Worm (Caenorhabditis elegans) whole organism, L4 larva: ENCODE measurements around the gene srbc-76.

Source experiments
- F10B5.3 ChIP-seq: sonication (generic microtip); optimal IDR thresholded peaks from 2 replicates; lab custom pipeline; 2016; ENCODE audit warnings: mild to moderate bottlenecking, missing genetic modification characterization, missing compliant biosample characterization
- R02D3.7 ChIP-seq: fragments of 150-350 bp; sonication (generic microtip); optimal IDR thresholded peaks from 3 replicates; lab custom pipeline; 2014; ENCODE audit warnings: missing biosample characterization, missing genetic modification characterization
- Y105C5A.15 ChIP-seq: fragments of 200-800 bp; sonication (Bioruptor generic); IDR thresholded peaks from 2 replicates; pipeline ENCODE4 v1.3.6; 2022; ENCODE audit warnings: missing genetic modification characterization, missing compliant biosample characterization
- Y5F2A.4 ChIP-seq: fragments of 200-800 bp; sonication (Bioruptor generic); optimal IDR thresholded peaks from 2 replicates; lab custom pipeline; 2018; ENCODE audit warnings: mild to moderate bottlenecking, missing genetic modification characterization, missing compliant biosample characterization
- aly-2 ChIP-seq: sonication (generic microtip); optimal IDR thresholded peaks from 2 replicates; lab custom pipeline; 2018; ENCODE audit warnings: missing biosample characterization, missing genetic modification characterization
- ama-1 ChIP-seq: fragments of 150-350 bp; optimal IDR thresholded peaks from 2 replicates; lab custom pipeline; 2014; ENCODE audit warnings: inconsistent platforms, mixed read lengths
- ceh-28 ChIP-seq: fragments of 150-350 bp; optimal IDR thresholded peaks from 2 replicates; lab custom pipeline; 2014; ENCODE audit warnings: missing biosample characterization, missing genetic modification reagents, missing genetic modification characterization
- ceh-32 ChIP-seq: sonication (generic microtip); optimal IDR thresholded peaks from 2 replicates; lab custom pipeline; 2016; ENCODE audit warnings: mild to moderate bottlenecking, missing genetic modification characterization, missing compliant biosample characterization; ENCODE audit not compliant: poor library complexity
- ceh-44 ChIP-seq: fragments of 200-800 bp; sonication (Bioruptor generic); IDR thresholded peaks from 2 replicates; pipeline ENCODE4 v1.3.6; 2022; ENCODE audit warnings: missing genetic modification reagents, missing genetic modification characterization, missing compliant biosample characterization
- ceh-62 ChIP-seq: sonication (generic microtip); optimal IDR thresholded peaks from 2 replicates; lab custom pipeline; 2017; ENCODE audit warnings: missing biosample characterization, missing genetic modification characterization
- cey-2 ChIP-seq: sonication (generic microtip); optimal IDR thresholded peaks from 3 replicates; lab custom pipeline; 2017; ENCODE audit warnings: missing genetic modification characterization, mild to moderate bottlenecking, missing compliant biosample characterization, antibody characterized with exemption, borderline replicate concordance; ENCODE audit not compliant: insufficient read depth
- ctbp-1 ChIP-seq: fragments of 200-800 bp; sonication (Bioruptor generic); IDR thresholded peaks from 2 replicates; pipeline ENCODE4 v1.3.6; 2022; ENCODE audit warnings: missing genetic modification reagents, missing genetic modification characterization, missing compliant biosample characterization
- daf-12 ChIP-seq: fragments of 150-350 bp; optimal IDR thresholded peaks from 2 replicates; lab custom pipeline; 2014; ENCODE audit warnings: missing biosample characterization, missing genetic modification reagents, missing genetic modification characterization
- daf-16 ChIP-seq, 3 experiments: sonication (generic microtip); optimal IDR thresholded peaks; 2 replicates each; lab custom pipeline; 2016 to 2017; ENCODE audit warnings: missing genetic modification characterization in 3 of 3, missing genetic modification reagents in 3 of 3, mild to moderate bottlenecking in 2 of 3, missing compliant biosample characterization in 2 of 3, missing biosample characterization in 1 of 3, moderate library complexity in 1 of 3
- daf-19 ChIP-seq: fragments of 200-800 bp; sonication (Bioruptor generic); conservative IDR thresholded peaks from 2 replicates; pipeline ENCODE4 v1.3.6; 2022; ENCODE audit warnings: missing genetic modification characterization, missing compliant biosample characterization
- dmd-9 ChIP-seq: fragments of 200-800 bp; sonication (Bioruptor generic); IDR thresholded peaks from 2 replicates; pipeline ENCODE4 v1.3.6; 2022; ENCODE audit warnings: missing genetic modification reagents, missing genetic modification characterization, missing compliant biosample characterization
- dpl-1 ChIP-seq: fragments of 150-350 bp; optimal IDR thresholded peaks from 2 replicates; lab custom pipeline; 2014; ENCODE audit warnings: missing biosample characterization, missing genetic modification reagents, missing genetic modification characterization
- dve-1 ChIP-seq: sonication (generic microtip); optimal IDR thresholded peaks from 2 replicates; lab custom pipeline; 2017; ENCODE audit warnings: antibody characterized with exemption, mild to moderate bottlenecking, missing genetic modification characterization, missing compliant biosample characterization; ENCODE audit not compliant: insufficient read depth
- hif-1 ChIP-seq, 2 experiments: sonication (generic microtip); optimal IDR thresholded peaks; 2 replicates each; lab custom pipeline; 2016 to 2017; ENCODE audit warnings: missing compliant biosample characterization in 2 of 2, missing genetic modification characterization in 2 of 2, missing genetic modification reagents in 2 of 2, missing genotype in 2 of 2, mild to moderate bottlenecking in 1 of 2
- hlh-11 ChIP-seq: fragments of 200-800 bp; sonication (Bioruptor generic); optimal IDR thresholded peaks from 2 replicates; lab custom pipeline; 2018; ENCODE audit warnings: mild to moderate bottlenecking, missing genetic modification characterization, missing compliant biosample characterization
- hmg-1.1 ChIP-seq: fragments of 200-800 bp; sonication (Bioruptor generic); IDR thresholded peaks from 2 replicates; pipeline ENCODE4 v1.3.6; 2022; ENCODE audit warnings: missing genetic modification reagents, missing genetic modification characterization, missing compliant biosample characterization
- lin-13 ChIP-seq: fragments of 150-350 bp; optimal IDR thresholded peaks from 2 replicates; lab custom pipeline; 2014; ENCODE audit warnings: missing biosample characterization, missing genetic modification reagents, missing genetic modification characterization
- lin-15B ChIP-seq: fragments of 150-350 bp; sonication (generic microtip); optimal IDR thresholded peaks from 3 replicates; lab custom pipeline; 2014; ENCODE audit warnings: missing biosample characterization, missing genetic modification characterization
- lin-29 ChIP-seq: fragments of 200-800 bp; sonication (Bioruptor generic); IDR thresholded peaks from 2 replicates; pipeline ENCODE4 v1.3.6; 2022; ENCODE audit warnings: missing genetic modification reagents, missing genetic modification characterization, missing compliant biosample characterization
- lin-39 ChIP-seq: fragments of 150-350 bp; optimal IDR thresholded peaks from 2 replicates; lab custom pipeline; 2014; ENCODE audit warnings: missing biosample characterization, missing genetic modification reagents, missing genetic modification characterization
- lir-3 ChIP-seq: sonication (generic microtip); optimal IDR thresholded peaks from 2 replicates; lab custom pipeline; 2016; ENCODE audit warnings: mild to moderate bottlenecking, missing genetic modification characterization, missing compliant biosample characterization
- mdl-1 ChIP-seq, 2 experiments: fragments of 150-350 bp in 1 of 2; sonication (generic microtip) in 1 of 2; optimal IDR thresholded peaks; 2 replicates each; lab custom pipeline; 2014 to 2017; ENCODE audit warnings: missing biosample characterization in 2 of 2, missing genetic modification characterization in 2 of 2
- mep-1 ChIP-seq: fragments of 150-350 bp; sonication (generic microtip); optimal IDR thresholded peaks from 3 replicates; lab custom pipeline; 2014; ENCODE audit warnings: missing biosample characterization, missing genetic modification characterization
- mxl-3 ChIP-seq: fragments of 200-800 bp; sonication (Bioruptor generic); optimal IDR thresholded peaks from 2 replicates; lab custom pipeline; 2018; ENCODE audit warnings: mild to moderate bottlenecking, missing genetic modification characterization, missing compliant biosample characterization
- nhr-41 ChIP-seq: fragments of 200-800 bp; sonication (Bioruptor generic); IDR thresholded peaks from 2 replicates; pipeline ENCODE4 v1.3.6; 2022; ENCODE audit warnings: missing genetic modification reagents, missing genetic modification characterization, missing compliant biosample characterization
- nhr-76 ChIP-seq: fragments of 150-350 bp; optimal IDR thresholded peaks from 2 replicates; lab custom pipeline; 2014; ENCODE audit warnings: missing biosample characterization, missing genetic modification characterization
- nhr-77 ChIP-seq: fragments of 150-350 bp; optimal IDR thresholded peaks from 2 replicates; lab custom pipeline; 2014; ENCODE audit warnings: missing biosample characterization, missing genetic modification characterization
- php-3 ChIP-seq: fragments of 200-800 bp; sonication (Bioruptor generic); IDR thresholded peaks from 2 replicates; pipeline ENCODE4 v1.3.6; 2022; ENCODE audit warnings: missing genetic modification reagents, missing genetic modification characterization, missing compliant biosample characterization
- pqm-1 ChIP-seq: sonication (generic microtip); optimal IDR thresholded peaks from 2 replicates; lab custom pipeline; 2017; ENCODE audit warnings: missing biosample characterization, missing genetic modification characterization
- sdz-12 ChIP-seq: fragments of 200-800 bp; sonication (Bioruptor generic); optimal IDR thresholded peaks from 2 replicates; lab custom pipeline; 2018; ENCODE audit warnings: mild to moderate bottlenecking, missing genetic modification characterization, missing compliant biosample characterization
- set-16 ChIP-seq: fragments of 200-800 bp; sonication (Bioruptor generic); IDR thresholded peaks from 2 replicates; pipeline ENCODE4 v1.3.6; 2022; ENCODE audit warnings: missing genetic modification reagents, missing genetic modification characterization, missing compliant biosample characterization
- snpc-1.2 ChIP-seq: fragments of 200-800 bp; sonication (Bioruptor generic); IDR thresholded peaks from 2 replicates; pipeline ENCODE4 v1.3.6; 2022; ENCODE audit warnings: missing genetic modification reagents, missing genetic modification characterization, missing compliant biosample characterization
- snpc-4 ChIP-seq: fragments of 150-350 bp; optimal IDR thresholded peaks from 2 replicates; lab custom pipeline; 2014; ENCODE audit warnings: missing biosample characterization, missing genetic modification characterization
- tag-97 ChIP-seq: fragments of 200-800 bp; sonication (Bioruptor generic); IDR thresholded peaks from 2 replicates; pipeline ENCODE4 v1.3.6; 2022; ENCODE audit warnings: missing genetic modification characterization, missing compliant biosample characterization
- unc-130 ChIP-seq: sonication (generic microtip); optimal IDR thresholded peaks from 2 replicates; lab custom pipeline; 2016; ENCODE audit warnings: missing genetic modification reagents, missing genetic modification characterization, missing compliant biosample characterization
- zag-1 ChIP-seq: fragments of 150-350 bp; optimal IDR thresholded peaks from 2 replicates; lab custom pipeline; 2014; ENCODE audit warnings: missing biosample characterization, missing genetic modification characterization
- zfp-3 ChIP-seq: fragments of 200-800 bp; sonication (Bioruptor generic); conservative IDR thresholded peaks from 2 replicates; pipeline ENCODE4 v1.3.6; 2022; ENCODE audit warnings: missing genetic modification reagents, missing genetic modification characterization, missing compliant biosample characterization

srbc-76 gene

ce11 chrV:15225650-15226049 is 26.5 kb upstream of the srbc-76 start, which contains the start of gene srw-14:
Gene srw-14 (plus strand): TSS chrV:15225950.
- no peak for TF ChIP-seq nhr-77 (tag; lab: Kevin White, UChicago)
- TF ChIP-seq lin-15B (tag; lab: Kevin White, UChicago), result no peak
- no peak for TF ChIP-seq ceh-32 (tag; lab: Kevin White, UChicago)
- TF ChIP-seq ceh-44 (GFP tag; lab: Robert Waterston, UW), result no peak
- no peak for TF ChIP-seq sdz-12 (GFP tag; lab: Kevin White, UChicago)
- TF ChIP-seq dmd-9 (GFP tag; lab: Robert Waterston, UW), result no peak
- no peak for TF ChIP-seq snpc-1.2 (GFP tag; lab: Robert Waterston, UW)
- no peak for TF ChIP-seq dve-1 (tag; lab: Kevin White, UChicago)
- no peak for TF ChIP-seq daf-12
- no peak for TF ChIP-seq snpc-4 (tag; lab: Kevin White, UChicago)
- no peak for TF ChIP-seq ceh-62 (tag; lab: Kevin White, UChicago)
- no peak for TF ChIP-seq lin-29
- TF ChIP-seq ama-1 (lab: Kevin White, UChicago), result no peak
- TF ChIP-seq daf-19 (GFP tag; lab: Robert Waterston, UW), result no peak
- TF ChIP-seq Y5F2A.4 (GFP tag; lab: Kevin White, UChicago), result no peak
- TF ChIP-seq lin-13, result no peak
- no peak for TF ChIP-seq tag-97
- no peak for TF ChIP-seq nhr-41 (GFP tag; lab: Robert Waterston, UW)
- no peak for TF ChIP-seq mep-1 (tag; lab: Kevin White, UChicago)
- no peak for TF ChIP-seq hlh-11 (tag; lab: Kevin White, UChicago)

- TF ChIP-seq ceh-28 (tag; lab: Kevin White, UChicago), result no peak
- peak; percentile 41 for TF ChIP-seq pqm-1
- TF ChIP-seq nhr-77 (tag; lab: Kevin White, UChicago), result no peak
- TF ChIP-seq mdl-1 (tag; optimal IDR thresholded peaks at IDR 0.05; lab: Kevin White, UChicago), result no peak
- TF ChIP-seq zag-1 (tag; lab: Kevin White, UChicago), result no peak
- no peak for TF ChIP-seq set-16 (GFP tag; lab: Robert Waterston, UW)
- no peak for TF ChIP-seq daf-16 (GFP tag; optimal IDR thresholded peaks at IDR 0.05; lab: Kevin White, UChicago)
- no peak for TF ChIP-seq daf-16 (tag; optimal IDR thresholded peaks at IDR 0.05; lab: Kevin White, UChicago)
- TF ChIP-seq php-3 (GFP tag; lab: Robert Waterston, UW), result no peak
- TF ChIP-seq hlh-11 (tag; lab: Kevin White, UChicago), result no peak
- TF ChIP-seq, all 104 proteins: peak for 1
Observed at ce11 chrV:15226206-15226605, 26.0 kb upstream of the srbc-76 start.

ce11 chrV:15230243-15230642 is 21.9 kb upstream of the srbc-76 start, which contains the start of gene srw-15:
Gene srw-15 (plus strand): TSS chrV:15230543.
- TF ChIP-seq ctbp-1 (GFP tag; lab: Robert Waterston, UW) (no peak), F10B5.3 (tag; lab: Kevin White, UChicago) (no peak), nhr-41 (GFP tag; lab: Robert Waterston, UW) (no peak), mep-1 (tag; lab: Kevin White, UChicago) (no peak), dpl-1 (GFP tag; lab: Kevin White, UChicago) (no peak), R02D3.7 (tag; lab: Kevin White, UChicago) (no peak), zfp-3 (GFP tag; lab: Robert Waterston, UW) (no peak), unc-130 (GFP tag; lab: Kevin White, UChicago) (no peak), hif-1 (tag; optimal IDR thresholded peaks at IDR 0.05; lab: Kevin White, UChicago) (no peak), mxl-3 (GFP tag; lab: Kevin White, UChicago) (no peak), lir-3 (tag; lab: Kevin White, UChicago) (no peak), nhr-76 (tag; lab: Kevin White, UChicago) (no peak), cey-2 (no peak), hmg-1.1 (GFP tag; lab: Robert Waterston, UW) (no peak), lin-39 (tag; lab: Kevin White, UChicago) (no peak), snpc-1.2 (GFP tag; lab: Robert Waterston, UW) (no peak), Y105C5A.15 (GFP tag; lab: Robert Waterston, UW) (no peak), aly-2 (tag; lab: Kevin White, UChicago) (no peak)
